Fruit fly (Drosophila melanogaster): Measurements from ENCODE around the gene CG6729.

Gene CG6729

DNA sequence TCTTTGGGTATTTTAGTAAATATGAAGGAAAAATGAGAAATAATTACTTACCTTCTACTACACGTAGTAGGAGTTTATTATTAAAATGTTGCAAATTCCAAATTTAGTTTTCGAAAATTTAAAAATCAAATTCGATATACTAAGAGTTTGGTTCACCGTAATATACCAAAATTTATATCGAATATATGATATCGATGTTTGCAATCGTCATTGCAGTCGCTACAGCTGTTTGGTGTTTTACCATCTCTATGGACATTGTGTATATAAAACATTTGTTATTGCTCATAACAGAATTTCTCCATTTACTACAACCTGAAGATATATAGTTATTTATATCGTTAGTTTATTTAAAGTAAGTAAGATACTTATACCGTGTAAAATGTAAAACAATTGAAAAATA lies 15.0 kb downstream of the CG6729 start, which contains the start of gene CG6443 (continued):
- TF ChIP-seq HLH4C (GFP tag; IDR thresholded peaks at IDR 0.05; ENCODE audit: partially characterized antibody): peak; percentile 65
- TF ChIP-seq pzg (GFP tag; optimal IDR thresholded peaks at IDR 0.05): peak; percentile 73
- no peak for TF ChIP-seq eve (GFP tag; optimal IDR thresholded peaks at IDR 0.05)
- TF ChIP-seq pnt (GFP tag; optimal IDR thresholded peaks at IDR 0.05): no peak
- TF ChIP-seq zf30C (GFP tag; optimal IDR thresholded peaks at IDR 0.05): no peak
- no peak for TF ChIP-seq H2.0 (GFP tag; IDR thresholded peaks at IDR 0.05)
- TF ChIP-seq CG4424 (GFP tag; optimal IDR thresholded peaks at IDR 0.05): no peak
- peak; percentile 87 for TF ChIP-seq CG34224 (GFP tag; IDR thresholded peaks at IDR 0.05; ENCODE audit: partially characterized antibody)
- TF ChIP-seq CG15696 (tag; optimal IDR thresholded peaks at IDR 0.05): no peak
- TF ChIP-seq sqz (GFP tag; optimal IDR thresholded peaks at IDR 0.05): no peak
- TF ChIP-seq Dip3 (GFP tag; optimal IDR thresholded peaks at IDR 0.05): no peak
- no peak for TF ChIP-seq HLHmδ (GFP tag; optimal IDR thresholded peaks at IDR 0.05)
- peak; percentile 39; the same call in 1 of the 2 replicates for TF ChIP-seq CG2129 (GFP tag; IDR thresholded peaks at IDR 0.05; ENCODE audit: partially characterized antibody)
- no peak for TF ChIP-seq CG17612 (GFP tag; IDR thresholded peaks at IDR 0.05)
- no peak for TF ChIP-seq D (optimal IDR thresholded peaks at IDR 0.05)
- TF ChIP-seq D (GFP tag; optimal IDR thresholded peaks at IDR 0.05): no peak
- TF ChIP-seq inv (GFP tag; IDR thresholded peaks at IDR 0.05; ENCODE audit: partially characterized antibody): peak; percentile 51; the same call in 1 of the 2 replicates
- TF ChIP-seq Sry-δ (GFP tag; optimal IDR thresholded peaks at IDR 0.05): peak; percentile 90
- no peak for TF ChIP-seq Awh (GFP tag; IDR thresholded peaks at IDR 0.05)
- TF ChIP-seq gro (GFP tag; optimal IDR thresholded peaks at IDR 0.05): no peak
- TF ChIP-seq Hmx (GFP tag; optimal IDR thresholded peaks at IDR 0.05): no peak
- no peak for TF ChIP-seq shn (GFP tag; optimal IDR thresholded peaks at IDR 0.05)
- no peak for TF ChIP-seq MTF-1 (GFP tag; optimal IDR thresholded peaks at IDR 0.05; ENCODE audit: borderline replicate concordance)
- TF ChIP-seq tgo (GFP tag; IDR thresholded peaks at IDR 0.05): no peak
- peak; percentile 80 for TF ChIP-seq hbn (GFP tag; IDR thresholded peaks at IDR 0.05; ENCODE audit: partially characterized antibody)
- no peak for TF ChIP-seq CG2678 (tag; optimal IDR thresholded peaks at IDR 0.05)
- TF ChIP-seq gcm2 (GFP tag; optimal IDR thresholded peaks at IDR 0.05): no peak
- TF ChIP-seq CG12391 (tag; optimal IDR thresholded peaks at IDR 0.05): no peak
- no peak for TF ChIP-seq da (GFP tag; optimal IDR thresholded peaks at IDR 0.05)
- no peak for TF ChIP-seq lbe (GFP tag; optimal IDR thresholded peaks at IDR 0.05)
- TF ChIP-seq CG1602 (GFP tag; optimal IDR thresholded peaks at IDR 0.05): no peak
- no peak for TF ChIP-seq Atf3 (GFP tag; optimal IDR thresholded peaks at IDR 0.05)
- no peak for TF ChIP-seq CG4328 (GFP tag; optimal IDR thresholded peaks at IDR 0.05)
- no peak for TF ChIP-seq gem (tag; optimal IDR thresholded peaks at IDR 0.05)
- TF ChIP-seq zen2 (GFP tag; IDR thresholded peaks at IDR 0.05; ENCODE audit: partially characterized antibody): peak; percentile 8; the same call in 1 of the 3 replicates
- TF ChIP-seq sens-2 (GFP tag; IDR thresholded peaks at IDR 0.05): no peak
- TF ChIP-seq dati (GFP tag; IDR thresholded peaks at IDR 0.05): no peak
- no peak for TF ChIP-seq tup (GFP tag; optimal IDR thresholded peaks at IDR 0.05)
- no peak for TF ChIP-seq trh (GFP tag; optimal IDR thresholded peaks at IDR 0.05)
- TF ChIP-seq CG7745 (tag; optimal IDR thresholded peaks at IDR 0.05): no peak
- TF ChIP-seq CG10209 (GFP tag; optimal IDR thresholded peaks at IDR 0.05): no peak
- no peak for TF ChIP-seq CG8089 (GFP tag; optimal IDR thresholded peaks at IDR 0.05)
- TF ChIP-seq CG17328 (GFP tag; IDR thresholded peaks at IDR 0.05): no peak
- TF ChIP-seq CG3407 (GFP tag; optimal IDR thresholded peaks at IDR 0.05): no peak
- no peak for TF ChIP-seq sd (tag; optimal IDR thresholded peaks at IDR 0.05)
- no peak for TF ChIP-seq Hr3 (GFP tag; optimal IDR thresholded peaks at IDR 0.05)
- no peak for TF ChIP-seq CG8765 (GFP tag; IDR thresholded peaks at IDR 0.05)
- TF ChIP-seq Drgx (GFP tag; IDR thresholded peaks at IDR 0.05): no peak
- TF ChIP-seq CG6689 (GFP tag; IDR thresholded peaks at IDR 0.05): no peak
- TF ChIP-seq CG14710 (tag; optimal IDR thresholded peaks at IDR 0.05): peak; percentile 19
- peak in 1 of 2 experiments; percentile 12 for TF ChIP-seq Pdp1 (GFP tag; optimal IDR thresholded peaks at IDR 0.05)

Data from whole organism, embryonic.